Fruit fly (Drosophila melanogaster) whole organism, embryonic: ENCODE data around the gene Pi3K21B.

Source experiments
- Adf1 ChIP-seq: fragments of 200-800 bp; sonication (Bioruptor generic); IDR thresholded peaks from 2 replicates; pipeline ENCODE4 v1.3.6; 2022; ENCODE audit warnings: missing biosample characterization, missing genetic modification characterization
- B-H1 ChIP-seq: fragments of 200-800 bp; sonication (Bioruptor generic); IDR thresholded peaks from 3 replicates; pipeline ENCODE4 v1.3.6; 2022; ENCODE audit warnings: missing biosample characterization, missing genetic modification characterization
- B-H2 ChIP-seq: fragments of 200-800 bp; sonication (Bioruptor generic); optimal IDR thresholded peaks from 2 replicates; lab custom pipeline; 2018; ENCODE audit warnings: missing biosample characterization, mild to moderate bottlenecking, missing genetic modification characterization
- CG10321 ChIP-seq: fragments of 200-800 bp; sonication (Bioruptor generic); IDR thresholded peaks from 2 replicates; pipeline ENCODE4 v1.3.6; 2022; ENCODE audit warnings: missing biosample characterization, missing genetic modification characterization
- CG10979 ChIP-seq: fragments of 200-800 bp; sonication (Bioruptor generic); optimal IDR thresholded peaks from 2 replicates; lab custom pipeline; 2018; ENCODE audit warnings: missing biosample characterization, mild to moderate bottlenecking, missing genetic modification characterization, moderate library complexity
- CG11456 ChIP-seq: fragments of 200-800 bp; sonication (Bioruptor generic); IDR thresholded peaks from 3 replicates; pipeline ENCODE4 v1.3.6; 2022; ENCODE audit warnings: missing biosample characterization, missing genetic modification characterization
- CG11696 ChIP-seq: fragments of 200-800 bp; sonication (Bioruptor generic); IDR thresholded peaks from 2 replicates; pipeline ENCODE4 v1.3.6; 2022; ENCODE audit warnings: missing biosample characterization, missing genetic modification characterization
- CG12104 ChIP-seq: fragments of 200-800 bp; sonication (Bioruptor generic); optimal IDR thresholded peaks from 3 replicates; lab custom pipeline; 2016; ENCODE audit warnings: missing biosample characterization, missing genetic modification characterization
- CG12155 ChIP-seq: fragments of 200-800 bp; sonication (Bioruptor generic); optimal IDR thresholded peaks from 3 replicates; lab custom pipeline; 2016; ENCODE audit warnings: missing biosample characterization, missing genetic modification characterization
- CG15601 ChIP-seq: fragments of 200-800 bp; sonication (Bioruptor generic); optimal IDR thresholded peaks from 3 replicates; lab custom pipeline; 2019; ENCODE audit warnings: missing biosample characterization, mild to moderate bottlenecking, missing genetic modification characterization, moderate library complexity
- CG16815 ChIP-seq: fragments of 200-800 bp; sonication (Bioruptor generic); optimal IDR thresholded peaks from 3 replicates; lab custom pipeline; 2017; ENCODE audit warnings: missing biosample characterization, mild to moderate bottlenecking, missing genetic modification characterization
- CG17186 ChIP-seq: fragments of 200-800 bp; sonication (Bioruptor generic); optimal IDR thresholded peaks from 3 replicates; lab custom pipeline; 2017; ENCODE audit warnings: missing biosample characterization, missing genetic modification reagents, missing genetic modification characterization
- CG2202 ChIP-seq: fragments of 200-800 bp; sonication (Bioruptor generic); optimal IDR thresholded peaks from 2 replicates; lab custom pipeline; 2018; ENCODE audit warnings: missing biosample characterization, mild to moderate bottlenecking, missing genetic modification characterization
- CG30020 ChIP-seq: fragments of 200-800 bp; optimal IDR thresholded peaks from 2 replicates; lab custom pipeline; 2019; ENCODE audit warnings: missing biosample characterization, mild to moderate bottlenecking, missing genetic modification characterization, moderate library complexity
- CG3065 ChIP-seq: fragments of 200-800 bp; sonication (Bioruptor generic); optimal IDR thresholded peaks from 2 replicates; lab custom pipeline; 2016; ENCODE audit warnings: missing biosample characterization, missing genetic modification characterization
- CG3163 ChIP-seq: fragments of 200-800 bp; sonication (Bioruptor generic); optimal IDR thresholded peaks from 3 replicates; lab custom pipeline; 2016; ENCODE audit warnings: missing biosample characterization, missing genetic modification characterization
- CG3726 ChIP-seq: fragments of 200-800 bp; sonication (Bioruptor generic); IDR thresholded peaks from 3 replicates; pipeline ENCODE4, ENCODE4 v1.3.6; 2022; ENCODE audit warnings: missing biosample characterization, missing genetic modification characterization
- CG3838 ChIP-seq: fragments of 200-800 bp; sonication (Bioruptor generic); optimal IDR thresholded peaks from 3 replicates; lab custom pipeline; 2016; ENCODE audit warnings: missing biosample characterization, missing genetic modification characterization
- CG4820 ChIP-seq: fragments of 200-800 bp; sonication (Bioruptor generic); optimal IDR thresholded peaks from 3 replicates; lab custom pipeline; 2016; ENCODE audit warnings: missing biosample characterization, missing genetic modification characterization
- CG5953 ChIP-seq: fragments of 200-800 bp; sonication (Bioruptor generic); IDR thresholded peaks from 2 replicates; pipeline ENCODE4 v1.3.6; 2022; ENCODE audit warnings: missing biosample characterization, missing genetic modification characterization
- CG6254 ChIP-seq: fragments of 200-800 bp; sonication (Bioruptor generic); optimal IDR thresholded peaks from 3 replicates; lab custom pipeline; 2017; ENCODE audit warnings: mild to moderate bottlenecking, missing biosample characterization, missing genetic modification reagents, missing genetic modification characterization
- CG8290 ChIP-seq, 3 experiments: fragments of 200-800 bp; sonication (Bioruptor generic); optimal IDR thresholded peaks; 2 replicates each; lab custom pipeline; 2016 to 2019; ENCODE audit warnings: missing biosample characterization in 3 of 3, missing genetic modification characterization in 3 of 3, mild to moderate bottlenecking in 2 of 3, moderate library complexity in 1 of 3
- Drgx ChIP-seq: fragments of 200-800 bp; sonication (Bioruptor generic); IDR thresholded peaks from 2 replicates; pipeline ENCODE4 v1.3.6; 2022; ENCODE audit warnings: missing biosample characterization, missing genetic modification characterization
- Hmr ChIP-seq: fragments of 200-800 bp; sonication (Bioruptor generic); optimal IDR thresholded peaks from 3 replicates; lab custom pipeline; 2017; ENCODE audit warnings: mild to moderate bottlenecking, missing biosample characterization, missing genetic modification reagents, missing genetic modification characterization
- Hsf ChIP-seq: fragments of 200-800 bp; sonication (Bioruptor generic); optimal IDR thresholded peaks from 3 replicates; lab custom pipeline; 2016; ENCODE audit warnings: missing biosample characterization, missing genetic modification characterization
- Jarid2 ChIP-seq: fragments of 200-800 bp; sonication (Bioruptor generic); optimal IDR thresholded peaks from 3 replicates; lab custom pipeline; 2017; ENCODE audit warnings: mild to moderate bottlenecking, missing biosample characterization, missing genetic modification reagents, missing genetic modification characterization
- MBD-R2 ChIP-seq: fragments of 200-800 bp; sonication (Bioruptor generic); IDR thresholded peaks from 2 replicates; pipeline ENCODE4 v1.3.6; 2022; ENCODE audit warnings: missing biosample characterization, missing genetic modification characterization
- Mad ChIP-seq: fragments of 200-800 bp; sonication (Bioruptor generic); optimal IDR thresholded peaks from 2 replicates; lab custom pipeline; 2016; ENCODE audit warnings: missing biosample characterization, missing genetic modification characterization
- Mrtf ChIP-seq: fragments of 200-800 bp; sonication (Bioruptor generic); IDR thresholded peaks from 3 replicates; pipeline ENCODE4 v1.3.6; 2022; ENCODE audit warnings: missing biosample characterization, missing genetic modification characterization
- NK7.1 ChIP-seq: fragments of 200-800 bp; sonication (Bioruptor generic); optimal IDR thresholded peaks from 3 replicates; lab custom pipeline; 2016; ENCODE audit warnings: missing biosample characterization, missing genetic modification characterization
- Oaz ChIP-seq: fragments of 200-800 bp; sonication (Bioruptor generic); IDR thresholded peaks from 2 replicates; pipeline ENCODE4 v1.3.6; 2022; ENCODE audit warnings: missing biosample characterization, missing genetic modification characterization
- PHDP ChIP-seq: fragments of 200-800 bp; sonication (Bioruptor generic); optimal IDR thresholded peaks from 3 replicates; lab custom pipeline; 2018; ENCODE audit warnings: missing biosample characterization, mild to moderate bottlenecking, missing genetic modification characterization, moderate library complexity
- Scr ChIP-seq: fragments of 200-800 bp; sonication (Bioruptor generic); IDR thresholded peaks from 2 replicates; pipeline ENCODE4 v1.3.6; 2022; ENCODE audit warnings: missing biosample characterization, missing genetic modification characterization; ENCODE audit not compliant: partially characterized antibody
- Tbp ChIP-seq: fragments of >200 bp; optimal IDR thresholded peaks from 2 replicates; lab custom pipeline; 2018; ENCODE audit warnings: missing biosample characterization, missing genetic modification characterization
- ase ChIP-seq: fragments of 200-800 bp; sonication (Bioruptor generic); IDR thresholded peaks from 3 replicates; pipeline ENCODE4 v1.3.6; 2022; ENCODE audit warnings: missing biosample characterization, missing genetic modification characterization
- ash1 ChIP-seq: fragments of 200-800 bp; sonication (Bioruptor generic); optimal IDR thresholded peaks from 2 replicates; lab custom pipeline; 2018; ENCODE audit warnings: missing biosample characterization, mild to moderate bottlenecking, missing genetic modification characterization
- bigmax ChIP-seq: fragments of 200-800 bp; sonication (Bioruptor generic); optimal IDR thresholded peaks from 2 replicates; lab custom pipeline; 2018; ENCODE audit warnings: missing biosample characterization, mild to moderate bottlenecking, missing genetic modification characterization
- btn ChIP-seq: fragments of 200-800 bp; sonication (Bioruptor generic); optimal IDR thresholded peaks from 2 replicates; lab custom pipeline; 2016; ENCODE audit warnings: missing biosample characterization, missing genetic modification characterization
- dm ChIP-seq: fragments of 200-800 bp; sonication (Bioruptor generic); optimal IDR thresholded peaks from 3 replicates; lab custom pipeline; 2016; ENCODE audit warnings: missing biosample characterization, missing genetic modification characterization
- ewg ChIP-seq: fragments of 200-800 bp; sonication (Bioruptor generic); optimal IDR thresholded peaks from 3 replicates; lab custom pipeline; 2017; ENCODE audit warnings: mild to moderate bottlenecking, missing biosample characterization, missing genetic modification reagents, missing genetic modification characterization
- eyg ChIP-seq: fragments of 200-800 bp; sonication (Bioruptor generic); optimal IDR thresholded peaks from 3 replicates; lab custom pipeline; 2016; ENCODE audit warnings: missing biosample characterization, missing genetic modification characterization
- gce ChIP-seq: fragments of 200-800 bp; sonication (Bioruptor generic); IDR thresholded peaks from 3 replicates; pipeline ENCODE4 v1.3.6; 2022; ENCODE audit warnings: missing biosample characterization, missing genetic modification characterization
- hth ChIP-seq: fragments of >200 bp; optimal IDR thresholded peaks from 2 replicates; lab custom pipeline; 2017; ENCODE audit warnings: inconsistent platforms
- knrl ChIP-seq: fragments of 200-800 bp; sonication (Bioruptor generic); IDR thresholded peaks from 3 replicates; pipeline ENCODE4 v1.3.6; 2022; ENCODE audit warnings: missing biosample characterization, missing genetic modification characterization; ENCODE audit not compliant: partially characterized antibody
- odd ChIP-seq: fragments of 200-800 bp; sonication (Bioruptor generic); optimal IDR thresholded peaks from 2 replicates; lab custom pipeline; 2017; ENCODE audit warnings: missing biosample characterization, mild to moderate bottlenecking, missing genetic modification characterization
- run ChIP-seq: fragments of 200-800 bp; sonication (Bioruptor generic); optimal IDR thresholded peaks from 3 replicates; lab custom pipeline; 2018; ENCODE audit warnings: missing biosample characterization, mild to moderate bottlenecking, missing genetic modification characterization
- sd ChIP-seq: fragments of 200-800 bp; sonication (Bioruptor generic); optimal IDR thresholded peaks from 3 replicates; lab custom pipeline; 2018; ENCODE audit warnings: missing biosample characterization, mild to moderate bottlenecking, missing genetic modification characterization, moderate library complexity
- sqz ChIP-seq: fragments of 200-800 bp; sonication (Bioruptor generic); optimal IDR thresholded peaks from 3 replicates; lab custom pipeline; 2018; ENCODE audit warnings: missing biosample characterization, mild to moderate bottlenecking, missing genetic modification characterization
- tgo ChIP-seq: fragments of 200-800 bp; sonication (Bioruptor generic); IDR thresholded peaks from 3 replicates; pipeline ENCODE4 v1.3.6; 2022; ENCODE audit warnings: missing biosample characterization, missing genetic modification characterization
- ttk ChIP-seq: fragments of 200-800 bp; sonication (Bioruptor generic); IDR thresholded peaks from 2 replicates; pipeline ENCODE4 v2.1.2; 2022; ENCODE audit warnings: missing biosample characterization, missing genetic modification characterization
- wor ChIP-seq: fragments of 200-800 bp; sonication (Bioruptor generic); IDR thresholded peaks from 2 replicates; pipeline ENCODE4 v1.3.6; 2022; ENCODE audit warnings: missing biosample characterization, missing genetic modification characterization
- zfh2 ChIP-seq: fragments of 200-800 bp; sonication (Bioruptor generic); optimal IDR thresholded peaks from 2 replicates; lab custom pipeline; 2016; ENCODE audit warnings: missing biosample characterization, missing genetic modification characterization

The Pi3K21B gene

DNA sequence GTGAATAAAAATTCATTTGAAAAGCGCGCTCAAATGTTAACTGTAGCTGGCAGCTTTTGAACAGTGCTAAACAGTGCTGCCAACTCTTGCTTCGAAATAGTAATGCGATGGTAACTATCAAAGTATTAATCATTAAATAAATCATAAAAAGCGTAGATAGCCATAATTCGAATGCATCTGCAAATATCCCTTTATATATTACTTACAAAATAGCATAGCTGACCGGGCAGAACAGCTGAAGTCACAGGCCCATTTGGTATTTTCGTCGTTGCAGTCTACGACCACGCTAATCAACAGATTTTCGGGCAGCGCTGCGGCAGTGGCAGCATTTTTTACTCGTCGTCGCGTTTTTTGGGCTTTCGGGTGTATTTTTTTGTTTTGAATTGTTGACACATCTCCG lies 8.0 kb downstream of the Pi3K21B start, which contains the start of gene Plc21C (continued):
- TF ChIP-seq CG10979 (tag; lab: Kevin White, UChicago), result peak; percentile 21
- no peak for TF ChIP-seq btn (GFP tag; lab: Kevin White, UChicago)
- TF ChIP-seq ewg, result peak; percentile 17
- TF ChIP-seq NK7.1 (GFP tag; lab: Kevin White, UChicago), result peak; percentile 49
- TF ChIP-seq Mrtf (GFP tag; lab: Robert Waterston, UW), result no peak
- peak; percentile 92 for TF ChIP-seq Adf1 (GFP tag; lab: Robert Waterston, UW)
- TF ChIP-seq PHDP, result peak; percentile 59
- peak; percentile 49 for TF ChIP-seq Mad (GFP tag; lab: Kevin White, UChicago)
- TF ChIP-seq eyg (GFP tag; lab: Kevin White, UChicago), result no peak
- peak; percentile 7 for TF ChIP-seq CG4820 (GFP tag; lab: Kevin White, UChicago)
- no peak for TF ChIP-seq ash1 (GFP tag; lab: Kevin White, UChicago)
- no peak for TF ChIP-seq Tbp
- no peak for TF ChIP-seq wor (GFP tag; lab: Robert Waterston, UW)
- TF ChIP-seq Hmr (GFP tag; lab: Kevin White, UChicago), result peak; percentile 72
- no peak for TF ChIP-seq Drgx (GFP tag; lab: Robert Waterston, UW)
- TF ChIP-seq B-H1 (GFP tag; lab: Robert Waterston, UW), result no peak
- TF ChIP-seq knrl, result peak; percentile 57; the same call in 2 of the 3 replicates
- peak; percentile 43 for TF ChIP-seq CG3163 (GFP tag; lab: Kevin White, UChicago)
- TF ChIP-seq hth, result no peak
- no peak for TF ChIP-seq gce (GFP tag; lab: Robert Waterston, UW)
- TF ChIP-seq run (tag; lab: Kevin White, UChicago), result peak; percentile 40
- TF ChIP-seq CG8290 (GFP tag; optimal IDR thresholded peaks at IDR 0.05; lab: Kevin White, UChicago), result no peak
- TF ChIP-seq CG8290 (tag; optimal IDR thresholded peaks at IDR 0.05; lab: Kevin White, UChicago), result peak in 1 of 2 experiments; percentile 56
- TF ChIP-seq CG3838 (GFP tag; lab: Kevin White, UChicago), result no peak
- no peak for TF ChIP-seq CG5953 (GFP tag; lab: Robert Waterston, UW)
- TF ChIP-seq MBD-R2 (GFP tag; lab: Robert Waterston, UW), result peak; percentile 64
- no peak for TF ChIP-seq ttk
- no peak for TF ChIP-seq CG3065
- no peak for TF ChIP-seq sqz (GFP tag; lab: Kevin White, UChicago)
- TF ChIP-seq CG12155, result peak; percentile 91
- peak; percentile 49 for TF ChIP-seq CG17186 (GFP tag; lab: Kevin White, UChicago)
- TF ChIP-seq dm (GFP tag; lab: Kevin White, UChicago), result peak; percentile 62
- TF ChIP-seq CG10321, result no peak
- no peak for TF ChIP-seq CG11696 (GFP tag; lab: Robert Waterston, UW)
- peak; percentile 63 for TF ChIP-seq Hsf
- TF ChIP-seq CG15601, result peak; percentile 60
- TF ChIP-seq B-H2, result peak; percentile 49
- TF ChIP-seq Jarid2 (GFP tag; lab: Kevin White, UChicago), result peak; percentile 16
- TF ChIP-seq CG11456 (GFP tag; lab: Robert Waterston, UW), result 0 out of 3 replicates have a peak, but pooled peaks have one; percentile 27
- peak; percentile 33 for TF ChIP-seq zfh2
- peak; percentile 65 for TF ChIP-seq sd
- no peak for TF ChIP-seq CG12104 (GFP tag; lab: Kevin White, UChicago)
- no peak for TF ChIP-seq ase (GFP tag; lab: Robert Waterston, UW)
- TF ChIP-seq CG30020, result peak; percentile 25
- no peak for TF ChIP-seq CG3726
- TF ChIP-seq CG16815 (GFP tag; lab: Kevin White, UChicago), result no peak
- 0 out of 3 replicates have a peak, but pooled peaks have one; percentile 23 for TF ChIP-seq tgo (GFP tag; lab: Robert Waterston, UW)
- peak; percentile 42; the same call in 1 of the 2 replicates for TF ChIP-seq Scr (GFP tag; lab: Robert Waterston, UW)
- TF ChIP-seq CG2202 (tag; lab: Kevin White, UChicago), result no peak
- no peak for TF ChIP-seq CG6254 (GFP tag; lab: Kevin White, UChicago)
- TF ChIP-seq bigmax (GFP tag; lab: Kevin White, UChicago), result no peak
- no peak for TF ChIP-seq odd (GFP tag; lab: Kevin White, UChicago)
- no peak for TF ChIP-seq Oaz (GFP tag; lab: Robert Waterston, UW)
